Worm (Caenorhabditis elegans) whole organism, late embryonic: ENCODE measurements around the gene srab-12.

ENCODE experiments used
- elt-2 ChIP-seq: sonication (generic microtip); optimal IDR thresholded peaks from 2 replicates; lab custom pipeline; 2016; ENCODE audit warnings: missing genetic modification reagents, missing genetic modification characterization, missing compliant biosample characterization
- ets-4 ChIP-seq: sonication (generic microtip); optimal IDR thresholded peaks from 2 replicates; lab custom pipeline; 2016; ENCODE audit warnings: missing genetic modification characterization, missing compliant biosample characterization
- tbx-2 ChIP-seq: sonication (generic microtip); optimal IDR thresholded peaks from 2 replicates; lab custom pipeline; 2016; ENCODE audit warnings: missing genetic modification characterization, missing compliant biosample characterization

ce11 chrV:17821805-17822204, 38.4 kb upstream of the srab-12 start, which contains the start of gene srh-300:
- TF ChIP-seq ets-4 (tag; lab: Kevin White, UChicago): no peak
- no peak for TF ChIP-seq elt-2 (tag; lab: Kevin White, UChicago)
- no peak for TF ChIP-seq tbx-2 (tag; lab: Kevin White, UChicago)
